Fruit fly (Drosophila melanogaster) whole organism, adult: Measurements from ENCODE around the gene Nek2.

Experiments used
- CG11617 ChIP-seq: fragments of 200-800 bp; sonication (Bioruptor generic); optimal IDR thresholded peaks from 2 replicates; lab custom pipeline; 2017; ENCODE audit warnings: mild to moderate bottlenecking, missing biosample characterization, missing genetic modification reagents, missing genetic modification characterization
- CG33017 ChIP-seq: fragments of 200-800 bp; sonication (Bioruptor generic); optimal IDR thresholded peaks from 2 replicates; lab custom pipeline; 2018; ENCODE audit warnings: missing biosample characterization, mild to moderate bottlenecking, missing genetic modification characterization, moderate library complexity
- CG5204 ChIP-seq: fragments of 200-800 bp; sonication (Bioruptor generic); optimal IDR thresholded peaks from 2 replicates; lab custom pipeline; 2016; ENCODE audit warnings: missing biosample characterization, missing genetic modification characterization
- CG7045 ChIP-seq: fragments of 200-800 bp; sonication (Bioruptor generic); optimal IDR thresholded peaks from 2 replicates; lab custom pipeline; 2017; ENCODE audit warnings: missing biosample characterization, mild to moderate bottlenecking, missing genetic modification characterization
- CG7101 ChIP-seq: fragments of 200-800 bp; sonication (Bioruptor generic); optimal IDR thresholded peaks from 2 replicates; lab custom pipeline; 2018; ENCODE audit warnings: missing biosample characterization, mild to moderate bottlenecking, missing genetic modification characterization, moderate library complexity
- Clk ChIP-seq: fragments of 200-800 bp; sonication (Bioruptor generic); optimal IDR thresholded peaks from 2 replicates; lab custom pipeline; 2017; ENCODE audit warnings: missing biosample characterization, missing genetic modification characterization
- Hr96 ChIP-seq: fragments of 200-800 bp; sonication (Bioruptor generic); optimal IDR thresholded peaks from 2 replicates; lab custom pipeline; 2016; ENCODE audit warnings: missing biosample characterization, missing genetic modification characterization
- bab1 ChIP-seq: fragments of 200-800 bp; sonication (Bioruptor generic); optimal IDR thresholded peaks from 3 replicates; lab custom pipeline; 2019; ENCODE audit warnings: missing biosample characterization, mild to moderate bottlenecking, missing genetic modification characterization, moderate library complexity
- kay ChIP-seq: fragments of 200-800 bp; sonication (Bioruptor generic); peaks from one replicate; lab custom pipeline; 2016; ENCODE audit warnings: missing biosample characterization, missing genetic modification characterization, borderline replicate concordance
- ovo ChIP-seq: fragments of 200-800 bp; sonication (Bioruptor generic); optimal IDR thresholded peaks from 2 replicates; lab custom pipeline; 2016; ENCODE audit warnings: missing biosample characterization, missing genetic modification characterization
- pad ChIP-seq: fragments of 200-800 bp; sonication (Bioruptor generic); optimal IDR thresholded peaks from 3 replicates; lab custom pipeline; 2017; ENCODE audit warnings: missing biosample characterization, missing genetic modification characterization, mild to moderate bottlenecking, moderate library complexity, missing genetic modification reagents
- tj ChIP-seq: fragments of 200-800 bp; sonication (Bioruptor generic); optimal IDR thresholded peaks from 3 replicates; lab custom pipeline; 2017; ENCODE audit warnings: missing biosample characterization, mild to moderate bottlenecking, missing genetic modification characterization, moderate library complexity
- toe ChIP-seq: fragments of 200-800 bp; sonication (Bioruptor generic); optimal IDR thresholded peaks from 2 replicates; lab custom pipeline; 2016; ENCODE audit warnings: missing biosample characterization, missing genetic modification characterization

DNA sequence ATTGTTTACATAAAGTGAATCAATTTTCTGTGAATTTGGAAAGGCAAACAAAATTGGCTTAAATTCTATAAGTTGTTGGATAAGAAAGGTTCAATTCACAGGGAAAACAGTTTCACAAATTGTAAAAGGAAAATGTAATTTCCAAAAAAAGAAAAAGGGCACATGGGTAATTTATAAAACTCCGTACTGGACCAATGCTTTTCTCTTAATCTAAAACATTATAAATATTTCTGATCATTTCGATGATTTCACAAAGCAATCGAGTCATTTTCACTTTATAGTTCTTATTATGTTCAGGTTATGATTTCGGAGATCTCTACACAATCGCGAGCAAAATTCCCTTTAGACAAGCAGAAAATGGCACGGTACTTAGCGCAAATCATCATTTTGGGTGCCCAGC lies 33.6 kb downstream of the Nek2 start, which contains the start of gene CG1409:
- TF ChIP-seq bab1 (GFP tag; lab: Kevin White, UChicago) (no peak), CG5204 (GFP tag; lab: Kevin White, UChicago) (no peak), Clk (no peak), CG7101 (tag; lab: Kevin White, UChicago) (no peak), kay (no peak), CG7045 (GFP tag; lab: Kevin White, UChicago) (no peak), CG11617 (no peak), Hr96 (GFP tag; lab: Kevin White, UChicago) (no peak), tj (GFP tag; lab: Kevin White, UChicago) (no peak), CG33017 (tag; lab: Kevin White, UChicago) (no peak), pad (GFP tag; lab: Kevin White, UChicago) (no peak), toe (no peak), ovo (GFP tag; lab: Kevin White, UChicago) (no peak)
